Worm (Caenorhabditis elegans) whole organism, midembryonic: ENCODE results near the gene spe-41.
A peak's percentile ranks its signal among the peaks of the same experiment; 100 is the strongest.

ENCODE experiments used
- med-1 ChIP-seq: sonication (generic microtip); optimal IDR thresholded peaks from 2 replicates; lab custom pipeline; 2017; ENCODE audit warnings: missing genetic modification characterization, mild to moderate bottlenecking, missing compliant biosample characterization, antibody characterized with exemption, missing genetic modification reagents; ENCODE audit not compliant: insufficient read depth
- ref-1 ChIP-seq: fragments of 200-800 bp; sonication (Bioruptor generic); conservative IDR thresholded peaks from 2 replicates; pipeline ENCODE4 v1.3.6; 2022; ENCODE audit warnings: missing genetic modification reagents, missing genetic modification characterization, missing compliant biosample characterization
- ztf-23 ChIP-seq: fragments of 200-800 bp; sonication (Bioruptor generic); IDR thresholded peaks from 2 replicates; pipeline ENCODE4 v1.3.6; 2022; ENCODE audit warnings: missing genetic modification reagents, missing genetic modification characterization, missing compliant biosample characterization

ce11 chrIII:3389426-3390020 is 54.5 kb downstream of the spe-41 start, which contains the start of the genes elmd-1 and hecw-1:
- peak; percentile 68; the same call in 1 of the 2 replicates for TF ChIP-seq ztf-23
- TF ChIP-seq ref-1: peak; percentile 44; the same call in 1 of the 2 replicates
- no peak for TF ChIP-seq med-1 (GFP tag; lab: Kevin White, UChicago)
